Worm (Caenorhabditis elegans) whole organism, L4 larva: ENCODE data around the gene T20G5.9.
A peak's percentile ranks its signal among the peaks of the same experiment; 100 is the strongest.

Source experiments
- F10B5.3 ChIP-seq: sonication (generic microtip); optimal IDR thresholded peaks from 2 replicates; lab custom pipeline; 2016; ENCODE audit warnings: mild to moderate bottlenecking, missing genetic modification characterization, missing compliant biosample characterization
- F37D6.2 ChIP-seq: sonication (generic microtip); optimal IDR thresholded peaks from 2 replicates; lab custom pipeline; 2016; ENCODE audit warnings: mild to moderate bottlenecking, missing genetic modification characterization, missing compliant biosample characterization
- F49E8.2 ChIP-seq: sonication (generic microtip); optimal IDR thresholded peaks from 2 replicates; lab custom pipeline; 2016; ENCODE audit warnings: missing compliant biosample characterization, mild to moderate bottlenecking, missing genetic modification characterization, borderline replicate concordance
- R02D3.7 ChIP-seq: fragments of 150-350 bp; sonication (generic microtip); optimal IDR thresholded peaks from 3 replicates; lab custom pipeline; 2014; ENCODE audit warnings: missing biosample characterization, missing genetic modification characterization
- T20F7.1 ChIP-seq: fragments of 200-800 bp; sonication (Bioruptor generic); optimal IDR thresholded peaks from 2 replicates; lab custom pipeline; 2018; ENCODE audit warnings: mild to moderate bottlenecking, missing genetic modification characterization, missing compliant biosample characterization
- T26A8.4 ChIP-seq: fragments of 200-800 bp; sonication (Bioruptor generic); IDR thresholded peaks from 2 replicates; pipeline ENCODE4 v1.3.6; 2022; ENCODE audit warnings: missing genetic modification characterization, missing compliant biosample characterization
- Y48G9A.11 ChIP-seq: fragments of 200-800 bp; sonication (Bioruptor generic); IDR thresholded peaks from 2 replicates; pipeline ENCODE4 v1.3.6; 2022; ENCODE audit warnings: missing genetic modification reagents, missing genetic modification characterization, missing compliant biosample characterization
- Y75B8A.6 ChIP-seq: fragments of 200-800 bp; sonication (Bioruptor generic); IDR thresholded peaks from 2 replicates; pipeline ENCODE4 v1.3.6; 2022; ENCODE audit warnings: missing genetic modification reagents, missing genetic modification characterization, missing compliant biosample characterization
- ZK546.5 ChIP-seq, 2 experiments: sonication (generic microtip); optimal IDR thresholded peaks; 2 replicates each; lab custom pipeline; 2017; ENCODE audit warnings: missing biosample characterization in 2 of 2, missing genetic modification characterization in 2 of 2
- aha-1 ChIP-seq: fragments of 150-350 bp; peaks from one replicate; lab custom pipeline; 2014; ENCODE audit warnings: missing biosample characterization, missing genetic modification characterization
- aly-2 ChIP-seq: sonication (generic microtip); optimal IDR thresholded peaks from 2 replicates; lab custom pipeline; 2018; ENCODE audit warnings: missing biosample characterization, missing genetic modification characterization
- ama-1 ChIP-seq: fragments of 150-350 bp; optimal IDR thresholded peaks from 2 replicates; lab custom pipeline; 2014; ENCODE audit warnings: inconsistent platforms, mixed read lengths
- ceh-44 ChIP-seq: fragments of 200-800 bp; sonication (Bioruptor generic); IDR thresholded peaks from 2 replicates; pipeline ENCODE4 v1.3.6; 2022; ENCODE audit warnings: missing genetic modification reagents, missing genetic modification characterization, missing compliant biosample characterization
- ceh-62 ChIP-seq: sonication (generic microtip); optimal IDR thresholded peaks from 2 replicates; lab custom pipeline; 2017; ENCODE audit warnings: missing biosample characterization, missing genetic modification characterization
- ctbp-1 ChIP-seq: fragments of 200-800 bp; sonication (Bioruptor generic); IDR thresholded peaks from 2 replicates; pipeline ENCODE4 v1.3.6; 2022; ENCODE audit warnings: missing genetic modification reagents, missing genetic modification characterization, missing compliant biosample characterization
- daf-12 ChIP-seq: fragments of 150-350 bp; optimal IDR thresholded peaks from 2 replicates; lab custom pipeline; 2014; ENCODE audit warnings: missing biosample characterization, missing genetic modification reagents, missing genetic modification characterization
- daf-16 ChIP-seq, 3 experiments: sonication (generic microtip); optimal IDR thresholded peaks; 2 replicates each; lab custom pipeline; 2016 to 2017; ENCODE audit warnings: missing genetic modification characterization in 3 of 3, missing genetic modification reagents in 3 of 3, mild to moderate bottlenecking in 2 of 3, missing compliant biosample characterization in 2 of 3, missing biosample characterization in 1 of 3, moderate library complexity in 1 of 3
- dmd-6 ChIP-seq: fragments of 200-800 bp; sonication (Bioruptor generic); IDR thresholded peaks from 2 replicates; pipeline ENCODE4 v1.3.6; 2022; ENCODE audit warnings: missing genetic modification reagents, missing genetic modification characterization, missing compliant biosample characterization
- dpl-1 ChIP-seq: fragments of 150-350 bp; optimal IDR thresholded peaks from 2 replicates; lab custom pipeline; 2014; ENCODE audit warnings: missing biosample characterization, missing genetic modification reagents, missing genetic modification characterization
- dve-1 ChIP-seq: sonication (generic microtip); optimal IDR thresholded peaks from 2 replicates; lab custom pipeline; 2017; ENCODE audit warnings: antibody characterized with exemption, mild to moderate bottlenecking, missing genetic modification characterization, missing compliant biosample characterization; ENCODE audit not compliant: insufficient read depth
- fos-1 ChIP-seq: fragments of 150-350 bp; optimal IDR thresholded peaks from 2 replicates; lab custom pipeline; 2014; ENCODE audit warnings: missing biosample characterization, missing genetic modification characterization
- hif-1 ChIP-seq, 2 experiments: sonication (generic microtip); optimal IDR thresholded peaks; 2 replicates each; lab custom pipeline; 2016 to 2017; ENCODE audit warnings: missing compliant biosample characterization in 2 of 2, missing genetic modification characterization in 2 of 2, missing genetic modification reagents in 2 of 2, missing genotype in 2 of 2, mild to moderate bottlenecking in 1 of 2
- hlh-11 ChIP-seq: fragments of 200-800 bp; sonication (Bioruptor generic); optimal IDR thresholded peaks from 2 replicates; lab custom pipeline; 2018; ENCODE audit warnings: mild to moderate bottlenecking, missing genetic modification characterization, missing compliant biosample characterization
- hlh-30 ChIP-seq: sonication (generic microtip); optimal IDR thresholded peaks from 2 replicates; lab custom pipeline; 2017; ENCODE audit warnings: antibody characterized with exemption, mild to moderate bottlenecking, missing genetic modification characterization, missing compliant biosample characterization; ENCODE audit not compliant: insufficient read depth
- hmg-1.1 ChIP-seq: fragments of 200-800 bp; sonication (Bioruptor generic); IDR thresholded peaks from 2 replicates; pipeline ENCODE4 v1.3.6; 2022; ENCODE audit warnings: missing genetic modification reagents, missing genetic modification characterization, missing compliant biosample characterization
- lsy-2 ChIP-seq, 2 experiments: fragments of 150-350 bp in 1 of 2; sonication (generic microtip) in 1 of 2; optimal IDR thresholded peaks; 2 replicates each; lab custom pipeline; 2014 to 2017; ENCODE audit warnings: missing biosample characterization in 2 of 2, missing genetic modification characterization in 2 of 2
- mep-1 ChIP-seq: fragments of 150-350 bp; sonication (generic microtip); optimal IDR thresholded peaks from 3 replicates; lab custom pipeline; 2014; ENCODE audit warnings: missing biosample characterization, missing genetic modification characterization
- mes-2 ChIP-seq: sonication (generic microtip); optimal IDR thresholded peaks from 2 replicates; lab custom pipeline; 2016; ENCODE audit warnings: missing genotype, mild to moderate bottlenecking, missing genetic modification characterization, missing compliant biosample characterization; ENCODE audit not compliant: poor library complexity, severe bottlenecking
- mxl-3 ChIP-seq: fragments of 200-800 bp; sonication (Bioruptor generic); optimal IDR thresholded peaks from 2 replicates; lab custom pipeline; 2018; ENCODE audit warnings: mild to moderate bottlenecking, missing genetic modification characterization, missing compliant biosample characterization
- nhr-10 ChIP-seq: fragments of 150-350 bp; optimal IDR thresholded peaks from 2 replicates; lab custom pipeline; 2014; ENCODE audit warnings: missing biosample characterization, missing genetic modification characterization
- nhr-111 ChIP-seq: fragments of 200-800 bp; sonication (Bioruptor generic); optimal IDR thresholded peaks from 2 replicates; lab custom pipeline; 2018; ENCODE audit warnings: mild to moderate bottlenecking, missing genetic modification characterization, missing compliant biosample characterization
- nhr-237 ChIP-seq: sonication (generic microtip); optimal IDR thresholded peaks from 2 replicates; lab custom pipeline; 2017; ENCODE audit warnings: missing biosample characterization, missing genetic modification characterization
- nhr-28 ChIP-seq: fragments of 150-350 bp; optimal IDR thresholded peaks from 2 replicates; lab custom pipeline; 2014; ENCODE audit warnings: missing biosample characterization, missing genetic modification characterization
- nhr-77 ChIP-seq: fragments of 150-350 bp; optimal IDR thresholded peaks from 2 replicates; lab custom pipeline; 2014; ENCODE audit warnings: missing biosample characterization, missing genetic modification characterization
- pqm-1 ChIP-seq: sonication (generic microtip); optimal IDR thresholded peaks from 2 replicates; lab custom pipeline; 2017; ENCODE audit warnings: missing biosample characterization, missing genetic modification characterization
- set-16 ChIP-seq: fragments of 200-800 bp; sonication (Bioruptor generic); IDR thresholded peaks from 2 replicates; pipeline ENCODE4 v1.3.6; 2022; ENCODE audit warnings: missing genetic modification reagents, missing genetic modification characterization, missing compliant biosample characterization
- spr-1 ChIP-seq: sonication (generic microtip); optimal IDR thresholded peaks from 2 replicates; lab custom pipeline; 2016; ENCODE audit warnings: mild to moderate bottlenecking, missing genetic modification characterization, missing compliant biosample characterization
- tra-1 ChIP-seq: fragments of 200-800 bp; sonication (Bioruptor generic); IDR thresholded peaks from 2 replicates; pipeline ENCODE4 v1.3.6; 2022; ENCODE audit warnings: missing genetic modification reagents, missing genetic modification characterization, missing compliant biosample characterization
- unc-130 ChIP-seq: sonication (generic microtip); optimal IDR thresholded peaks from 2 replicates; lab custom pipeline; 2016; ENCODE audit warnings: missing genetic modification reagents, missing genetic modification characterization, missing compliant biosample characterization
- unc-62 ChIP-seq, 3 experiments: fragments of 150-350 bp in 1 of 3; sonication (generic microtip); optimal IDR thresholded peaks in 2 of 3; peaks in 1 of 3; 1 replicate in 1 of 3; 2 replicates in 2 of 3; lab custom pipeline; 2014 to 2017; ENCODE audit warnings: missing biosample characterization in 3 of 3, missing genetic modification characterization in 3 of 3, missing genetic modification reagents in 3 of 3, missing genotype in 1 of 3
- zip-2 ChIP-seq: fragments of 150-350 bp; optimal IDR thresholded peaks from 2 replicates; lab custom pipeline; 2014; ENCODE audit warnings: missing biosample characterization, missing genetic modification characterization

T20G5.9 gene

ce11 chrIII:10202894-10203871, 6.5 kb upstream of the T20G5.9 start, which contains the start of gene chc-1:
Gene chc-1, plus strand, starts transcription at chrIII:10203821.
- peak; percentile 1 for TF ChIP-seq mxl-3 (GFP tag; lab: Kevin White, UChicago)
- peak; percentile 48 for TF ChIP-seq ama-1
- TF ChIP-seq lsy-2 (tag; optimal IDR thresholded peaks at IDR 0.05; lab: Kevin White, UChicago), result peak in 1 of 2 experiments; percentile 45
- TF ChIP-seq R02D3.7 (tag; lab: Kevin White, UChicago), result no peak
- no peak for TF ChIP-seq F49E8.2 (tag; lab: Kevin White, UChicago)
- TF ChIP-seq T20F7.1, result no peak
- TF ChIP-seq aha-1 (tag; lab: Kevin White, UChicago), result peak; percentile 62
- peak; percentile 33; the same call in 1 of the 2 replicates for TF ChIP-seq dmd-6
- TF ChIP-seq dpl-1 (GFP tag; lab: Kevin White, UChicago), result peak; percentile 17
- TF ChIP-seq pqm-1, result peak; percentile 50
- TF ChIP-seq hlh-30 (tag; lab: Kevin White, UChicago), result peak; percentile 64
- peak; percentile 56 for TF ChIP-seq mes-2 (tag; lab: Kevin White, UChicago)
- TF ChIP-seq ZK546.5 (tag; optimal IDR thresholded peaks at IDR 0.05; lab: Kevin White, UChicago), result no peak
- TF ChIP-seq hif-1 (tag; optimal IDR thresholded peaks at IDR 0.05; lab: Kevin White, UChicago), result peak in 1 of 2 experiments; percentile 4
- no peak for TF ChIP-seq daf-16 (GFP tag; optimal IDR thresholded peaks at IDR 0.05; lab: Kevin White, UChicago)
- TF ChIP-seq daf-16 (tag; optimal IDR thresholded peaks at IDR 0.05; lab: Kevin White, UChicago), result peak; percentile 26
- TF ChIP-seq Y75B8A.6, result no peak
- peak; percentile 36 for TF ChIP-seq nhr-28 (tag; lab: Kevin White, UChicago)
- no peak for TF ChIP-seq fos-1 (tag; lab: Kevin White, UChicago)
- no peak for TF ChIP-seq ctbp-1 (GFP tag; lab: Robert Waterston, UW)
- peak; percentile 49 for TF ChIP-seq hlh-11
- no peak for TF ChIP-seq ceh-62 (tag; lab: Kevin White, UChicago)
- TF ChIP-seq mep-1 (tag; lab: Kevin White, UChicago), result peak; percentile 70
- TF ChIP-seq dve-1 (tag; lab: Kevin White, UChicago), result peak; percentile 49

DNA sequence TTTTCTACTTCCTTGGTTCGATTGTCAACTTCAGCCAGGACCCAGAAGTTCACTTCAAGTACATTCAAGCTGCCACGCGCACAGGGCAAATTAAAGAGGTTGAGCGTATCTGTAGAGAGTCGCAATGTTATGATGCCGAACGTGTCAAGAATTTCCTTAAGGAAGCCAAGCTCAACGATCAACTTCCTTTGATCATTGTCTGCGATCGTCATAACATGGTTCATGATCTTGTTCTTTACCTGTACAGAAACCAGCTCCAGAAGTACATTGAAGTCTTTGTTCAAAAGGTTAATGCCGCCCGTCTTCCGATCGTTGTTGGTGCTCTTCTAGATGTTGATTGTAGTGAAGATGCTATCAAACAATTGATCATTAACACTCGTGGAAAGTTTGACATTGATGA, 3.3 kb upstream of the T20G5.9 start:
- TF ChIP-seq aha-1 (tag; lab: Kevin White, UChicago), result no peak
- TF ChIP-seq zip-2 (tag; lab: Kevin White, UChicago), result no peak
- TF ChIP-seq T20F7.1, result no peak
- TF ChIP-seq dmd-6, result no peak
- TF ChIP-seq set-16 (GFP tag; lab: Robert Waterston, UW), result no peak
- no peak for TF ChIP-seq F37D6.2 (tag; lab: Kevin White, UChicago)
- TF ChIP-seq unc-62 (GFP tag; optimal IDR thresholded peaks at IDR 0.05 in 1 of 2; lab: Kevin White, UChicago), result peak in 1 of 2 experiments; percentile 61
- no peak for TF ChIP-seq unc-62 (tag; optimal IDR thresholded peaks at IDR 0.05; lab: Kevin White, UChicago)
- TF ChIP-seq ceh-44 (GFP tag; lab: Robert Waterston, UW), result no peak
- TF ChIP-seq, all 104 proteins: peak for 1

DNA sequence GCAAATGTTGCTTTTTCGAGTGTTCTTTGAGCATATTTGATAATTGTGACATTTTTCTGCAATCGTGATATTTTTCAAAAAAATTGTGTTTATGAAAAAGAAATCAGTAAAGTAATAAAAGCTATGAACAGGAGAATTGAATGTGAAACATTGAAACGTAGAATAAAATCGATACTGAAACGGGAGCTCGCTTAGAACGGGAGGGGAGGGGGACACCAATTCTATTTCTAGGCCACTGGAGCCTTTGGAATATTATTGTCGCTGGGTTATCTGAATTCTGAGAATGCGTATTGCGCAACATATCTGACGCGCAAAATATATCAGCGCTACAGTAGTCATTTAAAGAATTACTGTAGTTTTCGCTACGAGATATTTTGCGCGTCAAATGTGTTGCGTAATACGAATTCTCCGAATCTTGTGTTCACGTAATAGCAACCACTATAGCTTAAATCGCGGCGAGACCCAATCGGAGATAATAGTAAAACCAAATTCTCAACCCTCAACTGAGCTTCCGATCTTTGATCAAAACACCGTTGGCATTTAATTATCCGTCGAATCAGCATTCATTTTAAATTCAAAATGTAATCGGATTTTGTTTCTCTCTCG, 2.4 kb downstream of the T20G5.9 start, which contains the start of the genes blos-1 and best-18:
TSS of gene blos-1 (minus strand) at position 58 of the 606 bp plus-strand sequence.
TSS of gene best-18 (plus strand) at position 508 of the 606 bp plus-strand sequence.
- TF ChIP-seq T26A8.4 (no peak), nhr-77 (tag; lab: Kevin White, UChicago) (peak; percentile 15), nhr-28 (tag; lab: Kevin White, UChicago) (peak; percentile 31), fos-1 (tag; lab: Kevin White, UChicago) (no peak), nhr-10 (no peak), spr-1 (tag; lab: Kevin White, UChicago) (no peak), F10B5.3 (no peak), nhr-111 (no peak), lsy-2 (tag; optimal IDR thresholded peaks at IDR 0.05; lab: Kevin White, UChicago) (no peak), nhr-237 (tag; lab: Kevin White, UChicago) (no peak), hmg-1.1 (GFP tag; lab: Robert Waterston, UW) (no peak), daf-12 (tag; lab: Kevin White, UChicago) (no peak), tra-1 (GFP tag; lab: Robert Waterston, UW) (no peak), unc-130 (GFP tag; lab: Kevin White, UChicago) (no peak), daf-16 (GFP tag; optimal IDR thresholded peaks at IDR 0.05; lab: Kevin White, UChicago) (no peak), daf-16 (tag; optimal IDR thresholded peaks at IDR 0.05; lab: Kevin White, UChicago) (peak; percentile 69), Y48G9A.11 (GFP tag; lab: Robert Waterston, UW) (no peak), aly-2 (tag; lab: Kevin White, UChicago) (no peak), mxl-3 (GFP tag; lab: Kevin White, UChicago) (no peak), R02D3.7 (tag; lab: Kevin White, UChicago) (no peak)
